Worm (Caenorhabditis elegans): ENCODE data around the gene phb-2.

- TF ChIP-seq hlh-30 (tag; optimal IDR thresholded peaks at IDR 0.05; ENCODE audit: insufficient read depth) (no peak), unc-86 (tag; optimal IDR thresholded peaks at IDR 0.05) (no peak), tbx-2 (tag; optimal IDR thresholded peaks at IDR 0.05) (no peak), pha-4 (tag; optimal IDR thresholded peaks at IDR 0.05) (no peak), npax-4 (tag; optimal IDR thresholded peaks at IDR 0.05) (no peak), lim-6 (tag; optimal IDR thresholded peaks at IDR 0.05) (no peak), rnt-1 (tag; optimal IDR thresholded peaks at IDR 0.05) (no peak), gmeb-2 (tag; optimal IDR thresholded peaks at IDR 0.05) (no peak), ama-1 (optimal IDR thresholded peaks at IDR 0.05) (no peak), unc-42 (tag; optimal IDR thresholded peaks at IDR 0.05) (no peak), fkh-10 (GFP tag; optimal IDR thresholded peaks at IDR 0.05) (no peak)
Observed at ce11 chrII:6219346-6219745, 31.9 kb upstream of the phb-2 start, which contains the start of gene mks-2.
